Worm (Caenorhabditis elegans) whole organism, early embryonic: ENCODE measurements around the gene lin-66.

Experiments
- F13C5.2 ChIP-seq: sonication (generic microtip); optimal IDR thresholded peaks from 2 replicates; lab custom pipeline; 2017; ENCODE audit warnings: mild to moderate bottlenecking, missing genetic modification characterization, inconsistent platforms, missing compliant biosample characterization
- ama-1 ChIP-seq: fragments of 150-350 bp; optimal IDR thresholded peaks from 2 replicates; lab custom pipeline; 2014
- ets-7 ChIP-seq: sonication (generic microtip); optimal IDR thresholded peaks from 2 replicates; lab custom pipeline; 2016; ENCODE audit warnings: missing genotype, missing genetic modification characterization, missing compliant biosample characterization
- flt-1 ChIP-seq: fragments of 200-800 bp; sonication (Bioruptor generic); IDR thresholded peaks from 2 replicates; pipeline ENCODE4 v1.3.6; 2022; ENCODE audit warnings: missing genetic modification characterization, missing compliant biosample characterization
- hmg-4 ChIP-seq: fragments of 200-800 bp; sonication (Bioruptor generic); optimal IDR thresholded peaks from 2 replicates; lab custom pipeline; 2018; ENCODE audit warnings: mild to moderate bottlenecking, missing genetic modification characterization, missing compliant biosample characterization
- hnd-1 ChIP-seq: sonication (generic microtip); optimal IDR thresholded peaks from 2 replicates; lab custom pipeline; 2016; ENCODE audit warnings: missing genetic modification characterization, missing compliant biosample characterization
- tbx-37 ChIP-seq: fragments of 200-800 bp; sonication (Bioruptor generic); conservative IDR thresholded peaks from 2 replicates; pipeline ENCODE4 v1.3.6; 2022; ENCODE audit warnings: missing genetic modification reagents, missing genetic modification characterization, missing compliant biosample characterization
- tra-4 ChIP-seq: sonication (generic microtip); optimal IDR thresholded peaks from 2 replicates; lab custom pipeline; 2017; ENCODE audit warnings: missing genetic modification characterization, missing compliant biosample characterization

DNA sequence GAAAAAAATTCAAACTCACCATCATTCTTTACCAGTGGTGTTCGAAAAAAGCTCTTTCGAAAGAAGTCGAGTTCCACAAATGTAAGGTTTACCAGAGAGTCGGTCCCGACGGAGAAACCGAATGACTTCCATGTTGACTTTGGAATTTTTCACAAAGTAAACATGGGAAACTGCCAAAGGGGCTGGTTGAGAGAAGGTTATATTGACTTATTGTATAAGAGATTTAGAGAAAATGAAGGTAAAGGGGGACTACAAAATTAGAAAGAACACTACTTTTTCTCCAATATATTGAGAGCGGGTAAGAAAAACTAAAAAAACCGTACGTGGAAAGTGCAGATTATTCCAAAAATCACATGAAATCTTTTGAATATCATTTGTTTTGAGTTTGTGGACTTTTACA, 22.7 kb upstream of the lin-66 start, which contains the start of gene vamp-8:
- TF ChIP-seq ama-1 (no peak), flt-1 (GFP tag; lab: Robert Waterston, UW) (no peak), hnd-1 (tag; lab: Kevin White, UChicago) (no peak), ets-7 (no peak), F13C5.2 (tag; lab: Kevin White, UChicago) (no peak), tbx-37 (GFP tag; lab: Robert Waterston, UW) (no peak), tra-4 (tag; lab: Kevin White, UChicago) (no peak), hmg-4 (GFP tag; lab: Kevin White, UChicago) (no peak)
